Worm (Caenorhabditis elegans) whole organism, late embryonic: ENCODE measurements around the gene nhr-43.

ENCODE experiments used
- C08G9.2 ChIP-seq: sonication (generic microtip); optimal IDR thresholded peaks from 2 replicates; lab custom pipeline; 2016; ENCODE audit warnings: mild to moderate bottlenecking, missing genetic modification characterization, moderate library complexity, missing compliant biosample characterization
- F13H6.1 ChIP-seq: sonication (generic microtip); optimal IDR thresholded peaks from 2 replicates; lab custom pipeline; 2016; ENCODE audit warnings: missing genetic modification characterization, missing compliant biosample characterization
- K02D7.2 ChIP-seq: sonication (generic microtip); optimal IDR thresholded peaks from 2 replicates; lab custom pipeline; 2017; ENCODE audit warnings: mild to moderate bottlenecking, missing genetic modification characterization, missing compliant biosample characterization
- Y22D7AL.16 ChIP-seq: sonication (generic microtip); optimal IDR thresholded peaks from 2 replicates; lab custom pipeline; 2016; ENCODE audit warnings: missing genetic modification characterization, missing compliant biosample characterization
- ceh-19 ChIP-seq: fragments of 200-800 bp; sonication (Bioruptor generic); optimal IDR thresholded peaks from 2 replicates; lab custom pipeline; 2018; ENCODE audit warnings: mild to moderate bottlenecking, missing genetic modification characterization, missing compliant biosample characterization
- ceh-2 ChIP-seq: sonication (generic microtip); optimal IDR thresholded peaks from 2 replicates; lab custom pipeline; 2016; ENCODE audit warnings: missing genotype, missing genetic modification characterization, missing compliant biosample characterization
- ceh-22 ChIP-seq: sonication (generic microtip); optimal IDR thresholded peaks from 2 replicates; lab custom pipeline; 2017; ENCODE audit warnings: missing biosample characterization, missing genetic modification characterization
- ceh-30 ChIP-seq: fragments of 150-350 bp; optimal IDR thresholded peaks from 2 replicates; lab custom pipeline; 2014; ENCODE audit warnings: missing biosample characterization, missing genetic modification characterization
- ceh-31 ChIP-seq: sonication (generic microtip); optimal IDR thresholded peaks from 2 replicates; lab custom pipeline; 2016; ENCODE audit warnings: missing genetic modification characterization, missing compliant biosample characterization
- ceh-34 ChIP-seq: sonication (generic microtip); optimal IDR thresholded peaks from 2 replicates; lab custom pipeline; 2016; ENCODE audit warnings: mild to moderate bottlenecking, missing genetic modification characterization, missing compliant biosample characterization
- che-1 ChIP-seq: sonication (generic microtip); optimal IDR thresholded peaks from 2 replicates; lab custom pipeline; 2016; ENCODE audit warnings: mild to moderate bottlenecking, missing genetic modification characterization, missing compliant biosample characterization
- dmd-4 ChIP-seq: sonication (generic microtip); optimal IDR thresholded peaks from 2 replicates; lab custom pipeline; 2016; ENCODE audit warnings: borderline replicate concordance, missing genetic modification characterization, missing compliant biosample characterization
- ets-4 ChIP-seq: sonication (generic microtip); optimal IDR thresholded peaks from 2 replicates; lab custom pipeline; 2016; ENCODE audit warnings: missing genetic modification characterization, missing compliant biosample characterization
- gmeb-2 ChIP-seq: sonication (generic microtip); optimal IDR thresholded peaks from 2 replicates; lab custom pipeline; 2016; ENCODE audit warnings: missing genetic modification characterization, inconsistent platforms, missing compliant biosample characterization
- hlh-30 ChIP-seq: sonication (generic microtip); optimal IDR thresholded peaks from 2 replicates; lab custom pipeline; 2017; ENCODE audit warnings: antibody characterized with exemption, missing genetic modification characterization, missing compliant biosample characterization; ENCODE audit not compliant: insufficient read depth
- hlh-6 ChIP-seq: sonication (generic microtip); optimal IDR thresholded peaks from 2 replicates; lab custom pipeline; 2016; ENCODE audit warnings: missing genotype, missing genetic modification characterization, missing compliant biosample characterization
- hlh-8 ChIP-seq: sonication (generic microtip); optimal IDR thresholded peaks from 2 replicates; lab custom pipeline; 2016; ENCODE audit warnings: missing genotype, missing genetic modification characterization, missing compliant biosample characterization
- madf-2 ChIP-seq: sonication (generic microtip); optimal IDR thresholded peaks from 2 replicates; lab custom pipeline; 2017; ENCODE audit warnings: missing genetic modification characterization, missing compliant biosample characterization
- mec-3 ChIP-seq: sonication (generic microtip); optimal IDR thresholded peaks from 2 replicates; lab custom pipeline; 2016; ENCODE audit warnings: borderline replicate concordance, missing genetic modification characterization, missing compliant biosample characterization
- nfya-1 ChIP-seq: sonication (generic microtip); optimal IDR thresholded peaks from 2 replicates; lab custom pipeline; 2017; ENCODE audit warnings: missing genetic modification characterization, mild to moderate bottlenecking, missing compliant biosample characterization, antibody characterized with exemption, moderate library complexity
- nhr-232 ChIP-seq: sonication (generic microtip); optimal IDR thresholded peaks from 2 replicates; lab custom pipeline; 2016; ENCODE audit warnings: missing genetic modification characterization, missing compliant biosample characterization
- npax-4 ChIP-seq: sonication (generic microtip); optimal IDR thresholded peaks from 2 replicates; lab custom pipeline; 2016; ENCODE audit warnings: missing genetic modification characterization, missing compliant biosample characterization
- pat-9 ChIP-seq: fragments of 200-800 bp; sonication (Bioruptor generic); optimal IDR thresholded peaks from 2 replicates; lab custom pipeline; 2018; ENCODE audit warnings: mild to moderate bottlenecking, missing genetic modification characterization, moderate library complexity, missing compliant biosample characterization
- pha-2 ChIP-seq: sonication (generic microtip); optimal IDR thresholded peaks from 2 replicates; lab custom pipeline; 2017; ENCODE audit warnings: mild to moderate bottlenecking, missing genetic modification characterization, missing compliant biosample characterization
- pha-4 ChIP-seq: fragments of 150-350 bp; optimal IDR thresholded peaks from 2 replicates; lab custom pipeline; 2018; ENCODE audit warnings: missing biosample characterization, missing genetic modification reagents, missing genetic modification characterization
- pros-1 ChIP-seq: fragments of 150-350 bp; optimal IDR thresholded peaks from 2 replicates; lab custom pipeline; 2014; ENCODE audit warnings: missing biosample characterization, missing genetic modification reagents, missing genetic modification characterization
- ref-2 ChIP-seq: sonication (generic microtip); optimal IDR thresholded peaks from 2 replicates; lab custom pipeline; 2016; ENCODE audit warnings: missing genetic modification characterization, missing compliant biosample characterization
- rnt-1 ChIP-seq: sonication (generic microtip); optimal IDR thresholded peaks from 2 replicates; lab custom pipeline; 2016; ENCODE audit warnings: missing genetic modification characterization, missing compliant biosample characterization
- sdc-2 ChIP-seq: sonication (generic microtip); optimal IDR thresholded peaks from 2 replicates; lab custom pipeline; 2016; ENCODE audit warnings: missing genotype, missing genetic modification characterization, missing compliant biosample characterization
- sox-2 ChIP-seq: fragments of 200-800 bp; sonication (Bioruptor generic); IDR thresholded peaks from 2 replicates; pipeline ENCODE4 v1.3.6; 2022; ENCODE audit warnings: missing genetic modification reagents, missing genetic modification characterization, missing compliant biosample characterization
- ttx-3 ChIP-seq: sonication (generic microtip); optimal IDR thresholded peaks from 2 replicates; lab custom pipeline; 2016; ENCODE audit warnings: missing genetic modification reagents, missing genetic modification characterization, missing compliant biosample characterization
- unc-3 ChIP-seq, 2 experiments: fragments of 200-800 bp in 1 of 2; sonication (Bioruptor generic) in 1 of 2; sonication (generic microtip) in 1 of 2; conservative IDR thresholded peaks in 1 of 2; optimal IDR thresholded peaks in 1 of 2; 2 replicates each; pipeline versions ENCODE4 v1.3.6 to Lab custom; 2016 to 2022; ENCODE audit warnings: missing compliant biosample characterization in 2 of 2, missing genetic modification characterization in 2 of 2, missing genetic modification reagents in 1 of 2
- unc-42 ChIP-seq: sonication (generic microtip); optimal IDR thresholded peaks from 2 replicates; lab custom pipeline; 2016; ENCODE audit warnings: missing genotype, missing genetic modification characterization, missing compliant biosample characterization
- unc-86 ChIP-seq: sonication (generic microtip); optimal IDR thresholded peaks from 2 replicates; lab custom pipeline; 2016; ENCODE audit warnings: missing genetic modification characterization, missing compliant biosample characterization
- zip-5 ChIP-seq: sonication (generic microtip); optimal IDR thresholded peaks from 2 replicates; lab custom pipeline; 2016; ENCODE audit warnings: missing genetic modification characterization, missing compliant biosample characterization
- ztf-16 ChIP-seq: sonication (generic microtip); optimal IDR thresholded peaks from 2 replicates; lab custom pipeline; 2017; ENCODE audit warnings: missing genetic modification characterization, missing compliant biosample characterization

The nhr-43 gene

DNA sequence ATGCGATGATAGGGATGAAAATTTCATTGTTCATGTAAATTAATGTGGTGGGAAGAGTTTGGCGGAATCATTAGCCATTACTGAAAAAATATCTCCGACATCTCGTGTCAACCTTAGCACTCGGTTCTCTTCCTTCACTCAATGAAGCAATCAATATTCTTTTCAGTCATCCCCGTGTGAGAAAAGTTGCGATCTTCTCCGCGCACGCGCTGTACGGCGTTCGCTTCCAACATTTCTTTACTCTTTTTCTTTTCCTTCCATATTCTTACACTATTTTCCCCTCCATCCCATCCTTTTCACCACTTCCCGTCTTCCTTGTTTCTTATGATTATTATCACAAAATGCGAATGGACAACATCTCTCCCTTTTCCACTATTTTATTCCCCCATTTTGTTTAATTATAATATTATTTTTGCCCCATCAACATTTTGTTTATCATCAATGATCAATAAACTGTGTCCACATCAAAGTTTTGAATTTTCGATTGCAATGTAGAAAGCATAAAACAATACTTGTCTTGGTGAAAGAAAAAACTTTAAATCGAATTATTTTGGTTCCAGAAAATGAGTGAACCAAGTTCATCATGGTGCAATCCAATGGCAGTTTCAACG, 39.3 kb upstream of the nhr-43 start, which contains the start of gene mob-1:
TSS of gene mob-1 (plus strand) at position 561 of the 611 bp plus-strand sequence.
- TF ChIP-seq ceh-19 (GFP tag; lab: Kevin White, UChicago) (no peak), nhr-232 (no peak), sdc-2 (tag; lab: Kevin White, UChicago) (no peak), npax-4 (tag; lab: Kevin White, UChicago) (no peak)

DNA sequence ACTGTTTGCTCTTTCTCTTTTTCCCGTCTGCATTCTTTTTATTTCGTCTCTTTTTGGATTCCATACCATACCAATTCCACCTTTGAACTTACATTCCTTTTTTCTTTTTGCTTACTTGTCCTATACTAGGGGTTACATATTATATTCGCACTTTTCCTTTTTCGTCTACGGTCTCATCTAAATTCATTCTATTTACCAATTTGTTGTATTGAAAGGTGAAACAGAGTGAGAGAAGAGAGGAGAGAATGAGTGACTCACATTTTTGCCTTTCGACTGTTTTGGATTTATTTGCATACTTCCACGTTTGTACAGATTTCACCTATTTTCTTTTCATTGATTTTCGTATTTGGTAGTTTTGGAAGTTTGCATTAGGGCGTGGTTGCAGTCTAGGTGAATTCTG, 36.0 kb upstream of the nhr-43 start:
- TF ChIP-seq ceh-31 (tag; lab: Kevin White, UChicago) (no peak), C08G9.2 (tag; lab: Kevin White, UChicago) (no peak), unc-86 (tag; lab: Kevin White, UChicago) (no peak), ceh-2 (tag; lab: Kevin White, UChicago) (no peak)

DNA sequence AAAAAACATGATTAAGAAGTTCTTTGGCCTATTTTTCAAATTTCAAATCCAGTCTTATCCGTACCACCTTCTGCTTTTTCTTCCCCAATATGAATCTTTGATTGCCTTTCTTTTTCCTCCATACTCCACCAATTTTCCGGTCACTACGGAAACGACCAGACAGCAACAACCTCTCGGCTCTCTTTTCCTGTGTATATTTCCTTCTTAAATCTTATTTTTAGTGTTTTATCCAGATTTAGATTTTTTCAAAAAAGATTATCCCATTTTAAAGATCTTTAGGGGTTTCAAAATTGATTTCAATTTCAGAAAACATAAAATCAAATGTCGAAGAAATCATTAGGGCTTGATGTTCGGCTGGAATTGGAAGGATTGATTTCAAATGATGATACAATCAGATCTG, 35.2 kb upstream of the nhr-43 start, which contains the start of gene trpa-1:
TSS of gene trpa-1 (plus strand) at position 301 of the 400 bp plus-strand sequence.
- TF ChIP-seq pha-2 (tag; lab: Kevin White, UChicago), result no peak
- no peak for TF ChIP-seq ceh-30
- no peak for TF ChIP-seq dmd-4 (tag; lab: Kevin White, UChicago)
- TF ChIP-seq madf-2 (tag; lab: Kevin White, UChicago), result no peak
- no peak for TF ChIP-seq gmeb-2 (tag; lab: Kevin White, UChicago)
- TF ChIP-seq unc-3 (GFP tag; conservative IDR thresholded peaks at IDR 0.05; lab: Robert Waterston, UW), result no peak
- TF ChIP-seq unc-3 (tag; optimal IDR thresholded peaks at IDR 0.05; lab: Kevin White, UChicago), result no peak
- TF ChIP-seq ceh-34 (tag; lab: Kevin White, UChicago), result no peak
- no peak for TF ChIP-seq che-1 (tag; lab: Kevin White, UChicago)
- TF ChIP-seq K02D7.2 (tag; lab: Kevin White, UChicago), result no peak
- no peak for TF ChIP-seq npax-4 (tag; lab: Kevin White, UChicago)
- TF ChIP-seq ceh-2 (tag; lab: Kevin White, UChicago), result no peak
- no peak for TF ChIP-seq hlh-30
- TF ChIP-seq mec-3 (tag; lab: Kevin White, UChicago), result no peak
- TF ChIP-seq pha-4, result no peak
- no peak for TF ChIP-seq pat-9 (tag; lab: Kevin White, UChicago)
- TF ChIP-seq zip-5 (tag; lab: Kevin White, UChicago), result no peak
- no peak for TF ChIP-seq rnt-1
- no peak for TF ChIP-seq ets-4 (tag; lab: Kevin White, UChicago)
- TF ChIP-seq pros-1 (tag; lab: Kevin White, UChicago), result no peak
- TF ChIP-seq hlh-6 (tag; lab: Kevin White, UChicago), result no peak

DNA sequence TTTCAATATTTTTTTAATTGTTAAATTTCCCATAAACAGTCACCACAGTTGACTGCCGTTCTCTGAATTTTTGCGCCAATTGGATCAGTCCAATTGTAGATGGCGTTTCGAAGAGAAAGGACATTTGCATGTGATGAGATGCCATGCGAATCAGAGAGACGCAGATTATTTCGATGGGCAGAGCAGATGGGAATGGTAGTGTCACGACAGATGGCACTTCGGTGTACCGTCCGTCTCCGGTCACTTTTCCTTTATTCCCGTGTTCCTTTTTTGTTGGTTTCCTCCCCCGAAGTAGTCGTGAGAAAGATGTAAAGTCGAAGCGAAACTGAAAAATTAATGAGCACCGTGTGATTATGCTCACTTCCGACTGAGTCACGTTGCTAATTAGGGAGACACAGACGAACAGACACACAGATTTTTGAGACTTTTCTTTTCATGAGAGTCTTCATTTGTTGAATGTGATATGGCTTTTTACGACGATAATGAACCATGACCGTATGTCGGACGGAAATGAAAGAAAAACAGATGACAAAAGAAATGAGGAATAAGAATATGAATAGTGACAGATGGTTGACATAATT, 31.6 kb upstream of the nhr-43 start:
- TF ChIP-seq ceh-31 (tag; lab: Kevin White, UChicago) (peak; percentile 37), ztf-16 (tag; lab: Kevin White, UChicago) (no peak), unc-42 (tag; lab: Kevin White, UChicago) (peak; percentile 3), pat-9 (tag; lab: Kevin White, UChicago) (no peak), hlh-30 (peak; percentile 13), ceh-34 (tag; lab: Kevin White, UChicago) (no peak), nfya-1 (tag; lab: Kevin White, UChicago) (peak; percentile 20), ttx-3 (peak; percentile 64)

DNA sequence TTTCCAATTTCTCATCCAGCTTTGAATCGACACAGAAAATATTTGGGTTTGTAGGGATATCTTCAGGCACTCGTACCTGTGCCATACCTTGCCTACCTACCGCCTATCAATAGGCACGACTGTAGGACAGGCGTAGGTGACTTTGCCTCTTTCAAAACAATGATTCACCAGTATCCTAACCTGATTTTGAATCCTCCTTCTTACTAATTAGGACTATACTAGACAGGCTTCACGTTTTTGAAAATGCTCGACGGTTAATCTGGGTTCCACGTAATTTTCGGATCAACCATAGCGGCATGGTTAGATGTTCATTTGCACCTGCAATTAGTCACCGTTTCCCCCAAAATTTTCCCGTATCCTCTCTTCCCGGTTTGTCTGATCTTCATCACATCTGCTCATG, 30.9 kb upstream of the nhr-43 start:
- TF ChIP-seq ceh-34 (tag; lab: Kevin White, UChicago) (no peak), rnt-1 (no peak), ceh-19 (GFP tag; lab: Kevin White, UChicago) (no peak), ttx-3 (no peak), hlh-8 (tag; lab: Kevin White, UChicago) (no peak), ref-2 (no peak), nhr-232 (no peak), Y22D7AL.16 (tag; lab: Kevin White, UChicago) (no peak), sox-2 (GFP tag; lab: Robert Waterston, UW) (no peak), F13H6.1 (no peak), ceh-22 (tag; lab: Kevin White, UChicago) (no peak)
